Worm (Caenorhabditis elegans) whole organism, L4/young adult: ENCODE data around the gene M163.21.

Source experiments
- W03F9.2 ChIP-seq: fragments of 150-350 bp; optimal IDR thresholded peaks from 2 replicates; lab custom pipeline; 2014; ENCODE audit warnings: missing biosample characterization, missing genetic modification characterization
- dao-5 ChIP-seq: sonication (generic microtip); optimal IDR thresholded peaks from 2 replicates; lab custom pipeline; 2016; ENCODE audit warnings: missing genotype, missing genetic modification characterization, moderate library complexity, missing compliant biosample characterization
- him-1 ChIP-seq: sonication (generic microtip); optimal IDR thresholded peaks from 2 replicates; lab custom pipeline; 2016; ENCODE audit warnings: missing genotype, missing genetic modification reagents, missing genetic modification characterization, missing compliant biosample characterization

- TF ChIP-seq him-1 (tag; lab: Kevin White, UChicago) = no peak
- TF ChIP-seq W03F9.2 (tag; lab: Kevin White, UChicago) = no peak
- TF ChIP-seq dao-5 (tag; lab: Kevin White, UChicago) = no peak
Observed at ce11 chrX:14508823-14509259, 42.2 kb downstream of the M163.21 start.
